Fruit fly (Drosophila melanogaster): ENCODE results near the gene Taf7.

The Taf7 gene

dm6 chr3R:7886167-7886858, 20.8 kb upstream of the Taf7 start, which contains the start of gene CG17816 (continued):
- TF ChIP-seq p53 (GFP tag; optimal IDR thresholded peaks at IDR 0.05) (peak; percentile 85), CG17912 (GFP tag; optimal IDR thresholded peaks at IDR 0.05) (no peak), CG11085 (GFP tag; IDR thresholded peaks at IDR 0.05) (no peak), onecut (GFP tag; IDR thresholded peaks at IDR 0.05) (peak; percentile 71; the same call in 1 of the 2 replicates), CG4730 (GFP tag; IDR thresholded peaks at IDR 0.05) (no peak), CG31365 (tag; optimal IDR thresholded peaks at IDR 0.05) (no peak), cad (GFP tag; optimal IDR thresholded peaks at IDR 0.05) (no peak), MESR4 (GFP tag; optimal IDR thresholded peaks at IDR 0.05) (peak; percentile 19), Deaf1 (tag; optimal IDR thresholded peaks at IDR 0.05) (peak; percentile 80), bsh (GFP tag; optimal IDR thresholded peaks at IDR 0.05) (peak in 1 of 2 experiments; percentile 20), CG17612 (GFP tag; IDR thresholded peaks at IDR 0.05) (no peak), sr (GFP tag; IDR thresholded peaks at IDR 0.05) (no peak), Hr39 (optimal IDR thresholded peaks at IDR 0.05) (no peak), ERR (GFP tag; optimal IDR thresholded peaks at IDR 0.05) (no peak), Ets65A (GFP tag) (peak; percentile 71), CG8290 (GFP tag; optimal IDR thresholded peaks at IDR 0.05) (no peak), CG8290 (tag; optimal IDR thresholded peaks at IDR 0.05) (peak in 1 of 2 experiments; percentile 33), sqz (GFP tag; optimal IDR thresholded peaks at IDR 0.05) (no peak), Dad (GFP tag; optimal IDR thresholded peaks at IDR 0.05) (no peak), Jarid2 (GFP tag; optimal IDR thresholded peaks at IDR 0.05) (peak; percentile 78), CG13424 (tag; optimal IDR thresholded peaks at IDR 0.05) (no peak), caup (GFP tag; optimal IDR thresholded peaks at IDR 0.05; ENCODE audit: severe bottlenecking) (no peak), CG11723 (GFP tag; optimal IDR thresholded peaks at IDR 0.05) (peak; percentile 25), lilli (GFP tag; optimal IDR thresholded peaks at IDR 0.05) (no peak), scrt (GFP tag; optimal IDR thresholded peaks at IDR 0.05) (peak; percentile 37), CG10431 (GFP tag; optimal IDR thresholded peaks at IDR 0.05) (peak; percentile 96), fru (optimal IDR thresholded peaks at IDR 0.05) (no peak), Trl (optimal IDR thresholded peaks at IDR 0.05) (peak in 1 of 2 experiments; percentile 11), Trl (GFP tag; optimal IDR thresholded peaks at IDR 0.05) (no peak)

dm6 chr3R:7886859-7887190, 20.3 kb upstream of the Taf7 start, which contains the start of gene ArgRS-m:
Gene ArgRS-m, plus strand, starts transcription at chr3R:7887045.
- TF ChIP-seq CG2199 (GFP tag; IDR thresholded peaks at IDR 0.05) (no peak), CG2116 (GFP tag; optimal IDR thresholded peaks at IDR 0.05) (peak; percentile 49), esg (GFP tag; conservative IDR thresholded peaks at IDR 0.05) (no peak), fd64A (GFP tag; optimal IDR thresholded peaks at IDR 0.05) (no peak), CG32772 (GFP tag; IDR thresholded peaks at IDR 0.05) (no peak), CG31365 (tag; optimal IDR thresholded peaks at IDR 0.05) (no peak), grn (GFP tag; optimal IDR thresholded peaks at IDR 0.05) (no peak), CG9609 (GFP tag; optimal IDR thresholded peaks at IDR 0.05) (peak; percentile 66), Med (GFP tag) (peak; percentile 95), Vsx1 (GFP tag; optimal IDR thresholded peaks at IDR 0.05) (no peak), Mes4 (GFP tag; optimal IDR thresholded peaks at IDR 0.05) (peak; percentile 29), unc-4 (GFP tag; IDR thresholded peaks at IDR 0.05; ENCODE audit: partially characterized antibody) (0 out of 2 replicates have a peak, but pooled peaks have one; percentile 53), dan (GFP tag; IDR thresholded peaks at IDR 0.05) (no peak), sob (GFP tag; IDR thresholded peaks at IDR 0.05) (no peak), gsb (GFP tag; IDR thresholded peaks at IDR 0.05) (no peak), BtbVII (GFP tag; optimal IDR thresholded peaks at IDR 0.05) (no peak), CG6791 (GFP tag; IDR thresholded peaks at IDR 0.05; ENCODE audit: partially characterized antibody) (no peak), nmo (GFP tag; optimal IDR thresholded peaks at IDR 0.05) (peak; percentile 69), nau (GFP tag; optimal IDR thresholded peaks at IDR 0.05) (no peak), z (GFP tag; IDR thresholded peaks at IDR 0.05) (no peak), Asciz (GFP tag; optimal IDR thresholded peaks at IDR 0.05) (no peak), otp (GFP tag; IDR thresholded peaks at IDR 0.05) (no peak; the same call in 2 of the 3 replicates), CG9797 (GFP tag; optimal IDR thresholded peaks at IDR 0.05) (peak; percentile 85), CG3726 (GFP tag; IDR thresholded peaks at IDR 0.05) (no peak), Hmr (GFP tag; optimal IDR thresholded peaks at IDR 0.05) (peak; percentile 65)

Data from whole organism, embryonic.